Fruit fly (Drosophila melanogaster) whole organism, adult: Measurements from ENCODE around the gene CG7191.
A peak's percentile ranks its signal among the peaks of the same experiment; 100 is the strongest.

Source experiments
- CG11617 ChIP-seq: fragments of 200-800 bp; sonication (Bioruptor generic); optimal IDR thresholded peaks from 2 replicates; lab custom pipeline; 2017; ENCODE audit warnings: mild to moderate bottlenecking, missing biosample characterization, missing genetic modification reagents, missing genetic modification characterization
- CG12768 ChIP-seq: fragments of 200-800 bp; sonication (Bioruptor generic); optimal IDR thresholded peaks from 2 replicates; lab custom pipeline; 2017; ENCODE audit warnings: missing biosample characterization, missing genetic modification characterization, mild to moderate bottlenecking, moderate library complexity, missing genetic modification reagents
- CG14711 ChIP-seq: fragments of 200-800 bp; sonication (Bioruptor generic); optimal IDR thresholded peaks from 2 replicates; lab custom pipeline; 2018; ENCODE audit warnings: missing biosample characterization, mild to moderate bottlenecking, missing genetic modification characterization, moderate library complexity
- CG1620 ChIP-seq: fragments of 200-800 bp; sonication (Bioruptor generic); optimal IDR thresholded peaks from 2 replicates; lab custom pipeline; 2016; ENCODE audit warnings: missing biosample characterization, missing genetic modification characterization
- CG33017 ChIP-seq: fragments of 200-800 bp; sonication (Bioruptor generic); optimal IDR thresholded peaks from 2 replicates; lab custom pipeline; 2018; ENCODE audit warnings: missing biosample characterization, mild to moderate bottlenecking, missing genetic modification characterization, moderate library complexity
- CG5204 ChIP-seq: fragments of 200-800 bp; sonication (Bioruptor generic); optimal IDR thresholded peaks from 2 replicates; lab custom pipeline; 2016; ENCODE audit warnings: missing biosample characterization, missing genetic modification characterization
- CG7045 ChIP-seq: fragments of 200-800 bp; sonication (Bioruptor generic); optimal IDR thresholded peaks from 2 replicates; lab custom pipeline; 2017; ENCODE audit warnings: missing biosample characterization, mild to moderate bottlenecking, missing genetic modification characterization
- CG7101 ChIP-seq: fragments of 200-800 bp; sonication (Bioruptor generic); optimal IDR thresholded peaks from 2 replicates; lab custom pipeline; 2018; ENCODE audit warnings: missing biosample characterization, mild to moderate bottlenecking, missing genetic modification characterization, moderate library complexity
- Clk ChIP-seq: fragments of 200-800 bp; sonication (Bioruptor generic); optimal IDR thresholded peaks from 2 replicates; lab custom pipeline; 2017; ENCODE audit warnings: missing biosample characterization, missing genetic modification characterization
- Crg-1 ChIP-seq: fragments of 200-800 bp; sonication (Bioruptor generic); optimal IDR thresholded peaks from 2 replicates; lab custom pipeline; 2016; ENCODE audit warnings: missing biosample characterization, missing genetic modification characterization
- Hr96 ChIP-seq: fragments of 200-800 bp; sonication (Bioruptor generic); optimal IDR thresholded peaks from 2 replicates; lab custom pipeline; 2016; ENCODE audit warnings: missing biosample characterization, missing genetic modification characterization
- Mnt ChIP-seq: fragments of 200-800 bp; sonication (Bioruptor generic); optimal IDR thresholded peaks from 2 replicates; lab custom pipeline; 2016; ENCODE audit warnings: missing biosample characterization, mild to moderate bottlenecking, missing genetic modification characterization
- bab1 ChIP-seq: fragments of 200-800 bp; sonication (Bioruptor generic); optimal IDR thresholded peaks from 3 replicates; lab custom pipeline; 2019; ENCODE audit warnings: missing biosample characterization, mild to moderate bottlenecking, missing genetic modification characterization, moderate library complexity
- cic ChIP-seq: fragments of 200-800 bp; sonication (Bioruptor generic); optimal IDR thresholded peaks from 2 replicates; lab custom pipeline; 2017; ENCODE audit warnings: missing biosample characterization, mild to moderate bottlenecking, missing genetic modification characterization, moderate library complexity
- cnc ChIP-seq, 2 experiments: fragments of >200 bp; optimal IDR thresholded peaks; 2 replicates each; lab custom pipeline; 2017
- kay ChIP-seq: fragments of 200-800 bp; sonication (Bioruptor generic); peaks from one replicate; lab custom pipeline; 2016; ENCODE audit warnings: missing biosample characterization, missing genetic modification characterization, borderline replicate concordance
- ovo ChIP-seq: fragments of 200-800 bp; sonication (Bioruptor generic); optimal IDR thresholded peaks from 2 replicates; lab custom pipeline; 2016; ENCODE audit warnings: missing biosample characterization, missing genetic modification characterization
- pad ChIP-seq: fragments of 200-800 bp; sonication (Bioruptor generic); optimal IDR thresholded peaks from 3 replicates; lab custom pipeline; 2017; ENCODE audit warnings: missing biosample characterization, missing genetic modification characterization, mild to moderate bottlenecking, moderate library complexity, missing genetic modification reagents
- tj ChIP-seq: fragments of 200-800 bp; sonication (Bioruptor generic); optimal IDR thresholded peaks from 3 replicates; lab custom pipeline; 2017; ENCODE audit warnings: missing biosample characterization, mild to moderate bottlenecking, missing genetic modification characterization, moderate library complexity
- toe ChIP-seq: fragments of 200-800 bp; sonication (Bioruptor generic); optimal IDR thresholded peaks from 2 replicates; lab custom pipeline; 2016; ENCODE audit warnings: missing biosample characterization, missing genetic modification characterization

The CG7191 gene

dm6 chr2L:7756835-7757234 lies 10.6 kb upstream of the CG7191 start:
- TF ChIP-seq CG11617 (GFP tag; lab: Kevin White, UChicago) (no peak), Clk (GFP tag; lab: Kevin White, UChicago) (no peak), Hr96 (GFP tag; lab: Kevin White, UChicago) (no peak), bab1 (no peak), cic (no peak), Mnt (GFP tag; lab: Kevin White, UChicago) (no peak), toe (no peak), CG12768 (GFP tag; lab: Kevin White, UChicago) (no peak)

- TF ChIP-seq CG12768 (GFP tag; lab: Kevin White, UChicago) (no peak), Crg-1 (GFP tag; lab: Kevin White, UChicago) (no peak), cnc (optimal IDR thresholded peaks at IDR 0.05; lab: Kevin White, UChicago) (no peak), Clk (GFP tag; lab: Kevin White, UChicago) (no peak), cic (no peak), ovo (GFP tag; lab: Kevin White, UChicago) (no peak), CG11617 (GFP tag; lab: Kevin White, UChicago) (no peak), CG1620 (GFP tag; lab: Kevin White, UChicago) (no peak)
Measured at dm6 chr2L:7771891-7772290, 4.5 kb downstream of the CG7191 start.

dm6 chr2L:7775260-7775659 lies 7.8 kb downstream of the CG7191 start:
- TF ChIP-seq CG1620 (GFP tag; lab: Kevin White, UChicago) (no peak), pad (GFP tag; lab: Kevin White, UChicago) (no peak), cic (peak; percentile 65), toe (no peak), kay (GFP tag; lab: Kevin White, UChicago) (no peak), CG7045 (peak; percentile 53), CG14711 (tag; lab: Kevin White, UChicago) (no peak), Crg-1 (GFP tag; lab: Kevin White, UChicago) (no peak), CG12768 (GFP tag; lab: Kevin White, UChicago) (no peak), cnc (optimal IDR thresholded peaks at IDR 0.05; lab: Kevin White, UChicago) (no peak), tj (GFP tag; lab: Kevin White, UChicago) (no peak), Mnt (GFP tag; lab: Kevin White, UChicago) (no peak), CG11617 (GFP tag; lab: Kevin White, UChicago) (no peak), CG7101 (tag; lab: Kevin White, UChicago) (peak; percentile 0), CG33017 (no peak)

dm6 chr2L:7777979-7778692 lies 10.7 kb downstream of the CG7191 start, which contains the start of gene CG7179:
CG7179 (minus strand) TSS chr2L:7778029.
- TF ChIP-seq cnc (optimal IDR thresholded peaks at IDR 0.05; lab: Kevin White, UChicago): no peak
- TF ChIP-seq Mnt (GFP tag; lab: Kevin White, UChicago): no peak
- no peak for TF ChIP-seq tj (GFP tag; lab: Kevin White, UChicago)

- TF ChIP-seq cic (peak; percentile 28), bab1 (no peak), kay (GFP tag; lab: Kevin White, UChicago) (peak; percentile 41)
Measured at dm6 chr2L:7779785-7780184, 12.4 kb downstream of the CG7191 start, which contains the start of gene Uro. Uro (plus strand) TSS chr2L:7780085.

- TF ChIP-seq kay (GFP tag; lab: Kevin White, UChicago) (no peak), Clk (GFP tag; lab: Kevin White, UChicago) (no peak), pad (GFP tag; lab: Kevin White, UChicago) (no peak), CG7045 (no peak), Hr96 (GFP tag; lab: Kevin White, UChicago) (no peak), Crg-1 (GFP tag; lab: Kevin White, UChicago) (no peak), cic (no peak), cnc (optimal IDR thresholded peaks at IDR 0.05; lab: Kevin White, UChicago) (no peak), Mnt (GFP tag; lab: Kevin White, UChicago) (no peak), CG1620 (GFP tag; lab: Kevin White, UChicago) (no peak), ovo (GFP tag; lab: Kevin White, UChicago) (no peak), CG12768 (GFP tag; lab: Kevin White, UChicago) (no peak), bab1 (no peak)
Measured at dm6 chr2L:7781165-7781564, 13.7 kb downstream of the CG7191 start, which contains the start of gene CG7164. CG7164 (plus strand) TSS chr2L:7781465.

dm6 chr2L:7782788-7783401 lies 15.5 kb downstream of the CG7191 start, which contains the start of gene Brd7-9:
Brd7-9 (plus strand) TSS chr2L:7782865.
- TF ChIP-seq cnc (optimal IDR thresholded peaks at IDR 0.05; lab: Kevin White, UChicago) (no peak), CG1620 (GFP tag; lab: Kevin White, UChicago) (no peak), CG11617 (GFP tag; lab: Kevin White, UChicago) (peak; percentile 55), CG5204 (peak; percentile 10), bab1 (peak; percentile 22), tj (GFP tag; lab: Kevin White, UChicago) (peak; percentile 14), Clk (GFP tag; lab: Kevin White, UChicago) (no peak), CG7101 (tag; lab: Kevin White, UChicago) (peak; percentile 40), CG12768 (GFP tag; lab: Kevin White, UChicago) (peak; percentile 24), CG33017 (no peak), cic (no peak), pad (GFP tag; lab: Kevin White, UChicago) (peak; percentile 34), CG7045 (peak; percentile 40)
